Fruit fly (Drosophila melanogaster) whole organism, embryonic: Measurements from ENCODE around the gene CG34283.

Experiments used
- B-H2 ChIP-seq: fragments of 200-800 bp; sonication (Bioruptor generic); optimal IDR thresholded peaks from 2 replicates; lab custom pipeline; 2018; ENCODE audit warnings: missing biosample characterization, mild to moderate bottlenecking, missing genetic modification characterization
- C15 ChIP-seq: fragments of 200-800 bp; sonication (Bioruptor generic); IDR thresholded peaks from 3 replicates; pipeline ENCODE4 v1.3.6; 2022; ENCODE audit warnings: missing biosample characterization, missing genetic modification characterization
- CG11504 ChIP-seq: fragments of 200-800 bp; sonication (Bioruptor generic); optimal IDR thresholded peaks from 3 replicates; lab custom pipeline; 2019; ENCODE audit warnings: missing biosample characterization, mild to moderate bottlenecking, missing genetic modification characterization, moderate library complexity
- CG12744 ChIP-seq: fragments of 200-800 bp; sonication (Bioruptor generic); optimal IDR thresholded peaks from 2 replicates; lab custom pipeline; 2016; ENCODE audit warnings: missing biosample characterization, missing genetic modification characterization
- CG13894 ChIP-seq: fragments of 200-800 bp; sonication (Bioruptor generic); optimal IDR thresholded peaks from 3 replicates; lab custom pipeline; 2018; ENCODE audit warnings: missing biosample characterization, mild to moderate bottlenecking, missing genetic modification characterization, moderate library complexity
- CG15073 ChIP-seq: fragments of 200-800 bp; sonication (Bioruptor generic); optimal IDR thresholded peaks from 2 replicates; lab custom pipeline; 2016; ENCODE audit warnings: missing biosample characterization, missing genetic modification characterization
- CG15479 ChIP-seq: fragments of 200-800 bp; sonication (Bioruptor generic); optimal IDR thresholded peaks from 3 replicates; lab custom pipeline; 2019; ENCODE audit warnings: missing biosample characterization, mild to moderate bottlenecking, missing genetic modification characterization, moderate library complexity
- CG17829 ChIP-seq: fragments of 200-800 bp; optimal IDR thresholded peaks from 2 replicates; lab custom pipeline; 2019; ENCODE audit warnings: missing biosample characterization, mild to moderate bottlenecking, missing genetic modification characterization, moderate library complexity
- CG32767 ChIP-seq: fragments of 200-800 bp; sonication (Bioruptor generic); IDR thresholded peaks from 2 replicates; pipeline ENCODE4 v1.3.6; 2022; ENCODE audit warnings: missing biosample characterization, missing genetic modification characterization
- CG3726 ChIP-seq: fragments of 200-800 bp; sonication (Bioruptor generic); IDR thresholded peaks from 3 replicates; pipeline ENCODE4, ENCODE4 v1.3.6; 2022; ENCODE audit warnings: missing biosample characterization, missing genetic modification characterization
- CG3838 ChIP-seq: fragments of 200-800 bp; sonication (Bioruptor generic); optimal IDR thresholded peaks from 3 replicates; lab custom pipeline; 2016; ENCODE audit warnings: missing biosample characterization, missing genetic modification characterization
- CG4328 ChIP-seq: fragments of 200-800 bp; sonication (Bioruptor generic); optimal IDR thresholded peaks from 3 replicates; lab custom pipeline; 2017; ENCODE audit warnings: missing biosample characterization, missing genetic modification reagents, missing genetic modification characterization
- CG6683 ChIP-seq: fragments of 200-800 bp; sonication (Bioruptor generic); optimal IDR thresholded peaks from 2 replicates; lab custom pipeline; 2017; ENCODE audit warnings: missing biosample characterization, mild to moderate bottlenecking, missing genetic modification characterization, missing genetic modification reagents
- CG6854 ChIP-seq: fragments of 200-800 bp; sonication (Bioruptor generic); optimal IDR thresholded peaks from 3 replicates; lab custom pipeline; 2017; ENCODE audit warnings: missing biosample characterization, mild to moderate bottlenecking, missing genetic modification characterization
- CG9727 ChIP-seq: fragments of 200-800 bp; sonication (Bioruptor generic); optimal IDR thresholded peaks from 3 replicates; lab custom pipeline; 2017; ENCODE audit warnings: missing biosample characterization, mild to moderate bottlenecking, missing genetic modification characterization
- CG9797 ChIP-seq: fragments of 200-800 bp; sonication (Bioruptor generic); optimal IDR thresholded peaks from 3 replicates; lab custom pipeline; 2018; ENCODE audit warnings: missing biosample characterization, mild to moderate bottlenecking, missing genetic modification characterization
- CG9932 ChIP-seq: fragments of 200-800 bp; sonication (Bioruptor generic); IDR thresholded peaks from 2 replicates; pipeline ENCODE4 v1.3.6; 2022; ENCODE audit warnings: missing biosample characterization, missing genetic modification characterization
- CkIIα-i1 ChIP-seq: fragments of 200-800 bp; sonication (Bioruptor generic); IDR thresholded peaks from 2 replicates; pipeline ENCODE4 v1.3.6; 2022; ENCODE audit warnings: missing biosample characterization, missing genetic modification characterization
- Dll ChIP-seq: fragments of 200-800 bp; sonication (Bioruptor generic); IDR thresholded peaks from 4 replicates; pipeline ENCODE4 v1.3.6; 2022; ENCODE audit warnings: missing biosample characterization, missing genetic modification characterization; ENCODE audit not compliant: partially characterized antibody
- ERR ChIP-seq: fragments of 200-800 bp; sonication (Bioruptor generic); optimal IDR thresholded peaks from 2 replicates; lab custom pipeline; 2016; ENCODE audit warnings: missing biosample characterization, missing genetic modification characterization
- H2.0 ChIP-seq: fragments of 200-800 bp; sonication (Bioruptor generic); IDR thresholded peaks from 2 replicates; pipeline ENCODE4 v1.3.6; 2022; ENCODE audit warnings: missing biosample characterization, missing genetic modification characterization
- Jarid2 ChIP-seq: fragments of 200-800 bp; sonication (Bioruptor generic); optimal IDR thresholded peaks from 3 replicates; lab custom pipeline; 2017; ENCODE audit warnings: mild to moderate bottlenecking, missing biosample characterization, missing genetic modification reagents, missing genetic modification characterization
- Lhr ChIP-seq: fragments of 200-800 bp; sonication (Bioruptor generic); optimal IDR thresholded peaks from 3 replicates; lab custom pipeline; 2017; ENCODE audit warnings: mild to moderate bottlenecking, missing biosample characterization, missing genetic modification reagents, missing genetic modification characterization
- Sox100B ChIP-seq: fragments of 200-800 bp; sonication (Bioruptor generic); optimal IDR thresholded peaks from 3 replicates; lab custom pipeline; 2018; ENCODE audit warnings: missing biosample characterization, mild to moderate bottlenecking, missing genetic modification characterization
- Sry-δ ChIP-seq: fragments of 200-800 bp; sonication (Bioruptor generic); optimal IDR thresholded peaks from 2 replicates; lab custom pipeline; 2016; ENCODE audit warnings: missing biosample characterization, missing genetic modification characterization
- TFAM ChIP-seq: fragments of 200-800 bp; sonication (Bioruptor generic); optimal IDR thresholded peaks from 2 replicates; lab custom pipeline; 2017; ENCODE audit warnings: missing biosample characterization, missing genetic modification characterization, inconsistent platforms
- ato ChIP-seq: fragments of 200-800 bp; sonication (Bioruptor generic); IDR thresholded peaks from 2 replicates; pipeline ENCODE4 v1.3.6; 2022; ENCODE audit warnings: missing biosample characterization, missing genetic modification characterization; ENCODE audit not compliant: partially characterized antibody
- corto ChIP-seq: fragments of 200-800 bp; sonication (Bioruptor generic); optimal IDR thresholded peaks from 2 replicates; lab custom pipeline; 2016; ENCODE audit warnings: missing biosample characterization, mild to moderate bottlenecking, missing genetic modification characterization, moderate library complexity
- da ChIP-seq: fragments of 200-800 bp; sonication (Bioruptor generic); optimal IDR thresholded peaks from 2 replicates; lab custom pipeline; 2016; ENCODE audit warnings: missing biosample characterization, missing genetic modification characterization
- dimm ChIP-seq: fragments of 200-800 bp; sonication (Bioruptor generic); IDR thresholded peaks from 2 replicates; pipeline ENCODE4 v1.3.6; 2022; ENCODE audit warnings: missing biosample characterization, missing genetic modification characterization
- dmrt99B ChIP-seq: fragments of 200-800 bp; sonication (Bioruptor generic); optimal IDR thresholded peaks from 2 replicates; lab custom pipeline; 2018; ENCODE audit warnings: missing biosample characterization, mild to moderate bottlenecking, missing genetic modification characterization, moderate library complexity
- gt ChIP-seq: fragments of 200-800 bp; sonication (Bioruptor generic); IDR thresholded peaks from 2 replicates; pipeline ENCODE4 v1.3.6; 2022; ENCODE audit warnings: missing biosample characterization, missing genetic modification characterization
- hth ChIP-seq: fragments of >200 bp; optimal IDR thresholded peaks from 2 replicates; lab custom pipeline; 2017; ENCODE audit warnings: inconsistent platforms
- jigr1 ChIP-seq: fragments of 200-800 bp; sonication (Bioruptor generic); IDR thresholded peaks from 3 replicates; pipeline ENCODE4 v1.3.6; 2022; ENCODE audit warnings: missing biosample characterization, missing genetic modification characterization
- lmd ChIP-seq: fragments of 200-800 bp; sonication (Bioruptor generic); IDR thresholded peaks from 2 replicates; pipeline ENCODE4 v1.3.6; 2022; ENCODE audit warnings: missing biosample characterization, missing genetic modification characterization
- luna ChIP-seq: fragments of 200-800 bp; sonication (Bioruptor generic); optimal IDR thresholded peaks from 2 replicates; lab custom pipeline; 2016; ENCODE audit warnings: missing biosample characterization, missing genetic modification characterization
- nerfin-2 ChIP-seq: fragments of 200-800 bp; sonication (Bioruptor generic); IDR thresholded peaks from 2 replicates; pipeline ENCODE4 v1.3.6; 2022; ENCODE audit warnings: missing biosample characterization, missing genetic modification characterization; ENCODE audit not compliant: partially characterized antibody
- p53 ChIP-seq: fragments of 200-800 bp; sonication (Bioruptor generic); optimal IDR thresholded peaks from 2 replicates; lab custom pipeline; 2016; ENCODE audit warnings: missing biosample characterization, missing genetic modification characterization
- sc ChIP-seq, 3 experiments: fragments of >200 bp in 2 of 3; fragments of 200-800 bp in 1 of 3; sonication (Bioruptor generic) in 1 of 3; optimal IDR thresholded peaks; 2 replicates in 2 of 3; 3 replicates in 1 of 3; lab custom pipeline; 2017; ENCODE audit warnings: mild to moderate bottlenecking in 1 of 3, missing biosample characterization in 1 of 3, missing genetic modification characterization in 1 of 3, missing genetic modification reagents in 1 of 3
- scrt ChIP-seq: fragments of 200-800 bp; sonication (Bioruptor generic); optimal IDR thresholded peaks from 2 replicates; lab custom pipeline; 2018; ENCODE audit warnings: missing biosample characterization, mild to moderate bottlenecking, missing genetic modification characterization, moderate library complexity
- sd ChIP-seq: fragments of 200-800 bp; sonication (Bioruptor generic); optimal IDR thresholded peaks from 3 replicates; lab custom pipeline; 2018; ENCODE audit warnings: missing biosample characterization, mild to moderate bottlenecking, missing genetic modification characterization, moderate library complexity
- sima ChIP-seq: fragments of 200-800 bp; sonication (Bioruptor generic); optimal IDR thresholded peaks from 2 replicates; lab custom pipeline; 2016; ENCODE audit warnings: missing biosample characterization, missing genetic modification characterization
- sna ChIP-seq: fragments of 200-800 bp; sonication (Bioruptor generic); IDR thresholded peaks from 2 replicates; pipeline ENCODE4 v1.3.6; 2022; ENCODE audit warnings: missing biosample characterization, missing genetic modification characterization; ENCODE audit not compliant: partially characterized antibody
- stwl ChIP-seq: fragments of 200-800 bp; sonication (Bioruptor generic); optimal IDR thresholded peaks from 3 replicates; lab custom pipeline; 2018; ENCODE audit warnings: missing biosample characterization, mild to moderate bottlenecking, missing genetic modification characterization, moderate library complexity
- tin ChIP-seq: fragments of 200-800 bp; sonication (Bioruptor generic); optimal IDR thresholded peaks from 3 replicates; lab custom pipeline; 2016; ENCODE audit warnings: missing biosample characterization, missing genetic modification characterization
- vnd ChIP-seq: fragments of 200-800 bp; sonication (Bioruptor generic); IDR thresholded peaks from 3 replicates; pipeline ENCODE4 v1.3.6; 2022; ENCODE audit warnings: missing biosample characterization, missing genetic modification characterization; ENCODE audit not compliant: partially characterized antibody
- vvl ChIP-seq: fragments of 200-800 bp; sonication (Bioruptor generic); IDR thresholded peaks from 2 replicates; pipeline ENCODE4 v1.3.6; 2022; ENCODE audit warnings: missing biosample characterization, missing genetic modification characterization
- zfh1 ChIP-seq: fragments of 200-800 bp; sonication (Bioruptor generic); IDR thresholded peaks from 3 replicates; pipeline ENCODE4 v1.3.6; 2022; ENCODE audit warnings: missing biosample characterization, missing genetic modification characterization

The CG34283 gene

DNA sequence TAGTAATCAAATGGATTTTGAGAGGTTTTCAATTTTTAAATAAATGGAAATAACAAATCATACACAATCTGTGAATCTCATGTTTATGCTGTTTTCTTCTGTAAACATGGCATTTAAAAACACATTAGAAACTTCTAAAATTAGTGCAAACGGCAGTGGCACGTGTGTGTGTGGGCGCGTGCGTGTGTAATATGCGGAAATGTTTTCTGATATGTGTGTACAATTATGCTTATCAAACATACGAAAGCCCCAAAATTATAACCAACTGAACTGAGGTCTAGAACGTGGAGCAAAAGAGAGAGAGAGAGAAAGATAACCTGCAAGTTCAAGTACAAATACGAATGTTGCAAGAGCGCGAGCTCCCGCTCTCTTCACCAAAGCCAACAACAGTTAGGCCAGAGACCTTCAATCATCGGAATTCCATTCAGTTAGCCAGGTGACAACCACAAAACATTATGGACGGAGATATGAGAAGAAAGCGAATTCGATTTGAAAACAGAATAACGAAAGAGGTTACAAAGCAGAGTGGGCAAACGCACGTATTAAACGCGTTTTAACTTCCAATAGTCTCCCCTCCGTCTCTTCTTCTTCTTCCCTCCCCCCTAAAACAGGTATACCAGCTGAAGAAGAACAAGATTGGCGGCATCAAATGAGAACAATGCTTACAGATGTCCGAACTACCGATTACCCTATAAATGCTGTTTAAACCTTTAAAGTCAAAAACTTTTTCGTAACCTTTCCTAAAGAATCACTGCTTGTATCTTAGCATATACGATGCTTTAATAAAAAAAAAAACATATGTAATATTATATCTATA lies 18.8 kb upstream of the CG34283 start (continued):
- TF ChIP-seq CG15073 (GFP tag; lab: Kevin White, UChicago), result peak; percentile 67
- TF ChIP-seq CG4328 (GFP tag; lab: Kevin White, UChicago), result peak; percentile 71
- peak; percentile 96 for TF ChIP-seq Sox100B (GFP tag; lab: Kevin White, UChicago)
- TF ChIP-seq ato (GFP tag; lab: Robert Waterston, UW), result no peak
- peak; percentile 60 for TF ChIP-seq ERR (GFP tag; lab: Kevin White, UChicago)
- peak; percentile 97 for TF ChIP-seq sd (tag; lab: Kevin White, UChicago)
- TF ChIP-seq C15 (GFP tag; lab: Robert Waterston, UW), result peak; percentile 92
- peak; percentile 80 for TF ChIP-seq TFAM (GFP tag; lab: Kevin White, UChicago)
- TF ChIP-seq CG32767 (GFP tag; lab: Robert Waterston, UW), result peak; percentile 94
- TF ChIP-seq zfh1 (GFP tag; lab: Robert Waterston, UW), result peak; percentile 95
- TF ChIP-seq H2.0 (GFP tag; lab: Robert Waterston, UW), result peak; percentile 94
- peak; percentile 98 for TF ChIP-seq CG9932 (GFP tag; lab: Robert Waterston, UW)
- no peak for TF ChIP-seq sna (GFP tag; lab: Robert Waterston, UW)
- TF ChIP-seq nerfin-2, result no peak
- peak; percentile 97 for TF ChIP-seq CG11504 (tag; lab: Kevin White, UChicago)
- TF ChIP-seq da (GFP tag; lab: Kevin White, UChicago), result no peak
- TF ChIP-seq CG15479 (GFP tag; lab: Kevin White, UChicago), result no peak
- no peak for TF ChIP-seq vnd (GFP tag; lab: Robert Waterston, UW)
- TF ChIP-seq CG12744, result peak; percentile 88
- peak; percentile 94 for TF ChIP-seq CG3726 (GFP tag; lab: Robert Waterston, UW)
- peak; percentile 96 for TF ChIP-seq CG9727 (GFP tag; lab: Kevin White, UChicago)
- TF ChIP-seq B-H2 (GFP tag; lab: Kevin White, UChicago), result peak; percentile 75
- TF ChIP-seq CG9797 (GFP tag; lab: Kevin White, UChicago), result peak; percentile 36
- TF ChIP-seq Dll (GFP tag; lab: Robert Waterston, UW), result no peak
- peak; percentile 97 for TF ChIP-seq lmd (GFP tag; lab: Robert Waterston, UW)
- peak; percentile 98 for TF ChIP-seq vvl (GFP tag; lab: Robert Waterston, UW)
- no peak for TF ChIP-seq hth
- peak; percentile 37 for TF ChIP-seq stwl (tag; lab: Kevin White, UChicago)
- TF ChIP-seq CG6854 (GFP tag; lab: Kevin White, UChicago), result peak; percentile 95
- peak; percentile 92 for TF ChIP-seq CG6683 (GFP tag; lab: Kevin White, UChicago)
- TF ChIP-seq CG17829 (tag; lab: Kevin White, UChicago), result peak; percentile 96
- TF ChIP-seq Lhr (GFP tag; lab: Kevin White, UChicago), result peak; percentile 79
- TF ChIP-seq sc (optimal IDR thresholded peaks at IDR 0.05; lab: Kevin White, UChicago), result no peak
- TF ChIP-seq sc (GFP tag; optimal IDR thresholded peaks at IDR 0.05; lab: Kevin White, UChicago), result peak; percentile 88
- peak; percentile 67 for TF ChIP-seq p53 (GFP tag; lab: Kevin White, UChicago)
- peak; percentile 42 for TF ChIP-seq luna (GFP tag; lab: Kevin White, UChicago)
- TF ChIP-seq CkIIα-i1, result peak; percentile 77
- TF ChIP-seq CG3838, result peak; percentile 86
- peak; percentile 96 for TF ChIP-seq tin
- TF ChIP-seq corto (GFP tag; lab: Kevin White, UChicago), result peak; percentile 92
- TF ChIP-seq CG13894 (tag; lab: Kevin White, UChicago), result peak; percentile 97
- peak; percentile 95 for TF ChIP-seq scrt
- TF ChIP-seq jigr1 (GFP tag; lab: Robert Waterston, UW), result peak; percentile 92
- peak; percentile 97 for TF ChIP-seq dmrt99B
- peak; percentile 78 for TF ChIP-seq dimm (GFP tag; lab: Robert Waterston, UW)
- TF ChIP-seq Jarid2, result peak; percentile 83
- TF ChIP-seq Sry-δ, result peak; percentile 54
- no peak for TF ChIP-seq sima
- peak; percentile 85 for TF ChIP-seq gt (GFP tag; lab: Robert Waterston, UW)
